Worm (Caenorhabditis elegans): ENCODE results near the gene ncs-7.

DNA sequence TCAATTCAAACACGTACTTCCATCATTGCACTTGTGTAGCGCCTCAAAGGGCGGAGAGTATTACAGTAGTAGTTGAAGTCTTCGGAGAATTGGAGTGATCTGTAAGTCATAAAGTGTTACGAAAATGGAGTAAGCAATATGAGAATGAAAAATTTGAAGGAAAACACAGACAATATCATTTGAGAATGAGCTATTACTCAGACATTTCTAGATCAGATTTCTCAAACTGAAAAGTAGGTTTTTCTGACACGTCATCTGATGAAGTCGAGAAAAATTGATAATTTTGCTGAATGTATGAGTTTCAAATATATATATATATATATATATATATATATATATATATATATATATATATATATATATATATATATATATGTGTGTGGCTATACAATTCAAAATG is 34.6 kb upstream of the ncs-7 start, which contains the start of gene frpr-7:
- TF ChIP-seq klf-2 (GFP tag; conservative IDR thresholded peaks at IDR 0.05): no peak
- TF ChIP-seq ref-1 (GFP tag; conservative IDR thresholded peaks at IDR 0.05): no peak
- TF ChIP-seq flt-1 (GFP tag; IDR thresholded peaks at IDR 0.05): no peak

Measured in whole organism, midembryonic.